Worm (Caenorhabditis elegans): Measurements from ENCODE around the gene lips-17.

DNA sequence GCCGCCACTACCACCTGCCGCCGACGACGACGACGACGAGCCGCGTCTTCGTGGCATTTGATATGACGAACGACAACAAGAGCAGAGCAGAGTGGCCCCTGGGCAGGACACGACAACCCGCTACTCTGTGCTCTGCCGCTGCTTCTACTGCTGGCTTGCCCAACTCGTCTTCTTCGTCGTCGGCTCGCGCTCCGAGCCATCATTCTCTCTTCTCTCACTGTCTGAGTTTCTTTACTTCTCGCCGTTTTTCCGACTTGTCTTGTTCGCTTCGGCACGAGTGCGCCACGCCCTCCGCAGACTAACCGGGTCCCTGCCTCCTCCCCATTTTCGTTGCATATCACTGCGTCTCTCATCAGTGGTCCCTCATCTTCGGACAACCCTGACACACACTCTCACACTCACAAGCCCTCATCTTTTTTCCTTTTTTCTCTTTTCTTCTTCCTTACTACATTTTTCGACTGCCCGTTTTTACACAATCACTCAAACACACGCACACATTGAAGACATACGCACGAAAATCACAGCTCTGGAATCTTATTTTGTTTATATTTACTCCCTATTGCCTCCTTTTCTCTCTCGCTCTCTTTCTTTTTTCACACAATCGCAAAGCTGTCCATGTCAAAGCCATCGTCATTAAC is 34.1 kb downstream of the lips-17 start:
- TF ChIP-seq ama-1 (optimal IDR thresholded peaks at IDR 0.05), result no peak
- TF ChIP-seq ceh-36 (tag; optimal IDR thresholded peaks at IDR 0.05), result no peak
- TF ChIP-seq tra-4 (tag; optimal IDR thresholded peaks at IDR 0.05), result no peak
- no peak for TF ChIP-seq ets-7 (tag; optimal IDR thresholded peaks at IDR 0.05)
- TF ChIP-seq ceh-13 (GFP tag; optimal IDR thresholded peaks at IDR 0.05), result no peak
- TF ChIP-seq sea-1 (GFP tag; conservative IDR thresholded peaks at IDR 0.05), result no peak
- TF ChIP-seq B0310.2 (tag; optimal IDR thresholded peaks at IDR 0.05), result no peak
- TF ChIP-seq tbx-11 (GFP tag; IDR thresholded peaks at IDR 0.05), result no peak
- TF ChIP-seq F13C5.2 (tag; optimal IDR thresholded peaks at IDR 0.05), result no peak

Data from whole organism, early embryonic.